Fruit fly (Drosophila melanogaster): ENCODE data around the gene CG32640.

Gene CG32640

DNA sequence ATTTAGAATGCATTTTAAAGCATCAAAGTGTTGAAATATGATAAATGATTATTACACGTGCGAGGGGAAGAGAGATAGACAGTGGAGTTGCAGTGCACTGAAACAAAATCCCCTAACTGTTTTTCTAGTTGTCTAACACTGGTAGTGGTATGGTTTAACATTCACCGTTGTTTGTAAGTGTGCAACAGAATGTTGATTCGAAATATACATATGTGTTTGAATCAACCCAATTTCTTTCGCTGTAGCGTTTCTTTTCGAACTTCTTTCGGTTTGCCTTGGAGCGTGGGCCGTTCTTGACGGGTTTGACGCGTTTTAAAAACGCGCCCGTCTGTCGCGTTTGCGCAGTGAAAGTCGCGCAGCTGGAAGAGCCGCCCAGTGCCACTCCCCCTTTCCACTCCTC lies 43.5 kb downstream of the CG32640 start (continued):
- peak; percentile 46 for TF ChIP-seq Sox102F (GFP tag; optimal IDR thresholded peaks at IDR 0.05)
- TF ChIP-seq Eip93F (GFP tag; optimal IDR thresholded peaks at IDR 0.05) = no peak
- peak; percentile 66; the same call in 2 of the 3 replicates for TF ChIP-seq CG6163 (GFP tag; IDR thresholded peaks at IDR 0.05)
- peak; percentile 64 for TF ChIP-seq Blimp-1 (GFP tag; optimal IDR thresholded peaks at IDR 0.05)
- peak; percentile 17 for TF ChIP-seq Sox14 (GFP tag; optimal IDR thresholded peaks at IDR 0.05)
- TF ChIP-seq eg (GFP tag; IDR thresholded peaks at IDR 0.05) = peak; percentile 59; the same call in 2 of the 3 replicates
- peak; percentile 52 for TF ChIP-seq lz (GFP tag; optimal IDR thresholded peaks at IDR 0.05)
- peak; percentile 73 for TF ChIP-seq Eip78C (GFP tag)

DNA sequence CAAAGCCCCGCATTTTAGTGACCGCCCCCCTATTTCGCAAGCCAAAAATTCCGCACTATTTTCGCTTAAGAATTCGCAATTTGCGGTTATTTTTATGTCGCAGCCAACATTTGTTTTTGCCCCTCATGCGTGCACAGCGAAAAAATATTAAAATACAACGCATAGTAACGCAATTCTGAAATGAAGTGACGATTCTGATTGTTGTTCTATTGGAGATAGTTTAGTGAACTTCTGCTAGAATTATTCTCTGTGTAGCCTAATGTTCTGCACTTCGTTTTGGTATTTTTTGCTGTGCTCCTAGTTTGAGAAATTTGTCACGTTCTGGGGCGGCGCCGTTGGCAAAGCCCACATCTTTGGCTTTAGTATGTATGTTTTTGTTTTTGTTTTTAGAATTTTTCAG lies 44.0 kb downstream of the CG32640 start:
- TF ChIP-seq Eip75B (GFP tag; optimal IDR thresholded peaks at IDR 0.05) = no peak
- no peak for TF ChIP-seq CG11762 (GFP tag; optimal IDR thresholded peaks at IDR 0.05; ENCODE audit: insufficient read depth)
- peak; percentile 13 for TF ChIP-seq CG6276 (GFP tag; optimal IDR thresholded peaks at IDR 0.05)
- TF ChIP-seq CG8119 (GFP tag; IDR thresholded peaks at IDR 0.05) = no peak
- no peak for TF ChIP-seq net (GFP tag; optimal IDR thresholded peaks at IDR 0.05)
- TF ChIP-seq topi (GFP tag; optimal IDR thresholded peaks at IDR 0.05) = no peak
- TF ChIP-seq Hr38 (GFP tag; optimal IDR thresholded peaks at IDR 0.05) = no peak
- TF ChIP-seq esn (GFP tag; optimal IDR thresholded peaks at IDR 0.05) = no peak
- TF ChIP-seq Hr4 (GFP tag; optimal IDR thresholded peaks at IDR 0.05) = no peak
- no peak for TF ChIP-seq dsx (GFP tag; optimal IDR thresholded peaks at IDR 0.05; ENCODE audit: poor library complexity, severe bottlenecking)
- no peak for TF ChIP-seq Sox102F (GFP tag; optimal IDR thresholded peaks at IDR 0.05)
- TF ChIP-seq CG6792 (GFP tag; optimal IDR thresholded peaks at IDR 0.05) = no peak
- TF ChIP-seq OdsH (GFP tag; optimal IDR thresholded peaks at IDR 0.05) = no peak
- peak; percentile 4 for TF ChIP-seq Lpt (GFP tag; optimal IDR thresholded peaks at IDR 0.05)
- peak; percentile 78 for TF ChIP-seq Eip78C (GFP tag)
- TF ChIP-seq CG10631 (GFP tag; optimal IDR thresholded peaks at IDR 0.05) = no peak
- 0 out of 3 replicates have a peak, but pooled peaks have one; percentile 12 for TF ChIP-seq CG6163 (GFP tag; IDR thresholded peaks at IDR 0.05)
- peak; percentile 65 for TF ChIP-seq eg (GFP tag; IDR thresholded peaks at IDR 0.05)
- peak; percentile 39; the same call in 1 of the 2 replicates for TF ChIP-seq CG15336 (GFP tag; IDR thresholded peaks at IDR 0.05)
- no peak for TF ChIP-seq Blimp-1 (GFP tag; optimal IDR thresholded peaks at IDR 0.05)
- TF ChIP-seq CG32006 (GFP tag; optimal IDR thresholded peaks at IDR 0.05) = no peak

DNA sequence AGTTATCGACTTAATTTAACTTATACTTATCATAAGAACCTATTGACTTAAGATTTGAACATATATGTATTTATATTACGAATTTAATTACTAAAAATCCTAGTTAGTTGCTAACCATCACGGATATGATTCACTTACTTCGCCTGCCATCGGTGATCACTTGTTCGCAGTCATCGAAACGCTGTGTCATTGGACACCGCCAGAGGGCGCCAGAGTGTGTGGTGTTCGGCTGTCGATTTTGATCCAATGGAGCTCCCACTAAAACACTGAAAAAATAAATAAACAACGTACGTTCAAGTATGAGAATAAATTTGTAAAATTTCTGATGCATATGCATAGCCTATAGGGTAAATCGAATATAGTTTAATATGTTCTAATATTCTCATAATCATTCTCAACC lies 47.0 kb downstream of the CG32640 start:
- TF ChIP-seq dac (GFP tag; optimal IDR thresholded peaks at IDR 0.05) (no peak), salr (GFP tag; optimal IDR thresholded peaks at IDR 0.05) (no peak), CG1621 (tag; optimal IDR thresholded peaks at IDR 0.05) (no peak), CG6808 (GFP tag; optimal IDR thresholded peaks at IDR 0.05) (no peak), CG6163 (GFP tag; IDR thresholded peaks at IDR 0.05) (no peak), Hr4 (GFP tag; optimal IDR thresholded peaks at IDR 0.05) (no peak), Lpt (GFP tag; optimal IDR thresholded peaks at IDR 0.05) (no peak), cyc (GFP tag; optimal IDR thresholded peaks at IDR 0.05) (no peak), Eip93F (GFP tag; optimal IDR thresholded peaks at IDR 0.05) (no peak), dsx (GFP tag; optimal IDR thresholded peaks at IDR 0.05; ENCODE audit: poor library complexity, severe bottlenecking) (no peak), eg (GFP tag; IDR thresholded peaks at IDR 0.05) (no peak)

DNA sequence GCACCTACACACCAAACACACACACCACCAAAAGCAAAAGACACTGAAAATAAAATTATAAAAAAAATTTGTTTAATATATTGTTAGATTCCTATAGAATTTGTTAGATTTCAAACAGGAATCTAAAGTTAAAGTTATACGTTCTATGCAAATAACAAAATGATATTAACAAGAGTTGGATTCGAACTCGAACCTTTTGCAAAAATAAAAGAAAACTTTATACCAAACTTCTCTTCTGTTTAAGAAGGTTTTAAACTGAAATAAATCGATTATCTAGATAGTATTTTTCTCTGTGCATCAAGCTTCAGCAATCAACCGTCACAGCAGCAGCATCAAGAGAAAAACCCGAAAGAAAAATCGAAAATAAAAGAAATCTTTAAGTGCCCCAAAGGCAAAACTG lies 48.7 kb downstream of the CG32640 start:
- TF ChIP-seq fkh (GFP tag; optimal IDR thresholded peaks at IDR 0.05) = no peak
- peak; percentile 54; the same call in 1 of the 3 replicates for TF ChIP-seq eg (GFP tag; IDR thresholded peaks at IDR 0.05)
- peak; percentile 37 for TF ChIP-seq fd59A (GFP tag; optimal IDR thresholded peaks at IDR 0.05)
- no peak for TF ChIP-seq Sox102F (GFP tag; optimal IDR thresholded peaks at IDR 0.05)
- peak; percentile 32 for TF ChIP-seq CG6792 (GFP tag; optimal IDR thresholded peaks at IDR 0.05)
- peak; percentile 49 for TF ChIP-seq Eip75B (GFP tag; optimal IDR thresholded peaks at IDR 0.05)
- peak; percentile 11 for TF ChIP-seq CG6808 (GFP tag; optimal IDR thresholded peaks at IDR 0.05)
- peak; percentile 13 for TF ChIP-seq CG8632 (GFP tag; optimal IDR thresholded peaks at IDR 0.05)
- TF ChIP-seq Smox (GFP tag; optimal IDR thresholded peaks at IDR 0.05) = peak; percentile 5
- peak; percentile 35 for TF ChIP-seq topi (GFP tag; optimal IDR thresholded peaks at IDR 0.05)
- no peak for TF ChIP-seq fd85E (GFP tag; optimal IDR thresholded peaks at IDR 0.05)
- no peak for TF ChIP-seq CG31627 (GFP tag; optimal IDR thresholded peaks at IDR 0.05)
- peak; percentile 42 for TF ChIP-seq dac (GFP tag; optimal IDR thresholded peaks at IDR 0.05)
- TF ChIP-seq CG10631 (GFP tag; optimal IDR thresholded peaks at IDR 0.05) = peak; percentile 63
- peak; percentile 82 for TF ChIP-seq CG15336 (GFP tag; IDR thresholded peaks at IDR 0.05)
- TF ChIP-seq salr (GFP tag; optimal IDR thresholded peaks at IDR 0.05) = peak in 1 of 2 experiments; percentile 59
- TF ChIP-seq CG8319 (GFP tag; optimal IDR thresholded peaks at IDR 0.05) = peak; percentile 19
- TF ChIP-seq net (GFP tag; optimal IDR thresholded peaks at IDR 0.05) = peak; percentile 58
- peak; percentile 16 for TF ChIP-seq svp (GFP tag)
- TF ChIP-seq OdsH (GFP tag; optimal IDR thresholded peaks at IDR 0.05) = peak; percentile 67
- TF ChIP-seq CG11294 (GFP tag; IDR thresholded peaks at IDR 0.05) = no peak
- peak; percentile 88 for TF ChIP-seq CG32006 (GFP tag; optimal IDR thresholded peaks at IDR 0.05)
- TF ChIP-seq Hr4 (GFP tag; optimal IDR thresholded peaks at IDR 0.05) = peak; percentile 78
- TF ChIP-seq Met (GFP tag; optimal IDR thresholded peaks at IDR 0.05) = peak; percentile 26
- TF ChIP-seq CG11902 (GFP tag; optimal IDR thresholded peaks at IDR 0.05) = peak; percentile 1
- no peak for TF ChIP-seq Hr39 (GFP tag; optimal IDR thresholded peaks at IDR 0.05)
- TF ChIP-seq Ets21C (GFP tag; optimal IDR thresholded peaks at IDR 0.05) = no peak
- peak; percentile 55 for TF ChIP-seq acj6 (GFP tag; optimal IDR thresholded peaks at IDR 0.05)
- no peak for TF ChIP-seq Hr38 (GFP tag; optimal IDR thresholded peaks at IDR 0.05)

Data from whole organism, prepupa.